Worm (Caenorhabditis elegans) whole organism, young adult: Measurements from ENCODE around the gene F30B5.11.

ENCODE experiments used
- F22D6.2 ChIP-seq: sonication (generic microtip); optimal IDR thresholded peaks from 2 replicates; lab custom pipeline; 2016; ENCODE audit warnings: mild to moderate bottlenecking, missing genetic modification characterization, missing compliant biosample characterization
- K11D2.4 ChIP-seq: fragments of 200-800 bp; sonication (Bioruptor generic); IDR thresholded peaks from 2 replicates; pipeline ENCODE4 v1.3.6; 2022; ENCODE audit warnings: missing genetic modification reagents, missing genetic modification characterization, missing compliant biosample characterization
- ama-1 ChIP-seq, 3 experiments: fragments of 150-350 bp in 1 of 3; sonication (generic microtip) in 2 of 3; optimal IDR thresholded peaks; 2 replicates each; lab custom pipeline; 2014 to 2018; ENCODE audit warnings: missing biosample characterization in 2 of 3, missing genetic modification characterization in 2 of 3, missing genetic modification reagents in 2 of 3
- attf-3 ChIP-seq: fragments of 200-800 bp; sonication (Bioruptor generic); conservative IDR thresholded peaks from 2 replicates; pipeline ENCODE4 v1.3.6; 2022; ENCODE audit warnings: missing genetic modification reagents, missing genetic modification characterization, missing compliant biosample characterization
- ceh-100 ChIP-seq: fragments of 200-800 bp; sonication (Bioruptor generic); IDR thresholded peaks from 2 replicates; pipeline ENCODE4 v1.3.6; 2022; ENCODE audit warnings: missing genetic modification reagents, missing genetic modification characterization, missing compliant biosample characterization
- dox-1 ChIP-seq: fragments of 200-800 bp; sonication (Bioruptor generic); IDR thresholded peaks from 2 replicates; pipeline ENCODE4 v1.3.6; 2022; ENCODE audit warnings: missing genetic modification reagents, missing genetic modification characterization, missing compliant biosample characterization
- dpl-1 ChIP-seq: fragments of 150-350 bp; optimal IDR thresholded peaks from 2 replicates; lab custom pipeline; 2014; ENCODE audit warnings: missing biosample characterization, missing genetic modification reagents, missing genetic modification characterization
- hlh-12 ChIP-seq: sonication (generic microtip); optimal IDR thresholded peaks from 2 replicates; lab custom pipeline; 2016; ENCODE audit warnings: missing genetic modification characterization, missing compliant biosample characterization
- hsf-1 ChIP-seq: fragments of 200-800 bp; sonication (Bioruptor generic); IDR thresholded peaks from 2 replicates; pipeline ENCODE4 v1.3.6; 2022; ENCODE audit warnings: missing genetic modification reagents, missing genetic modification characterization, missing compliant biosample characterization
- lin-26 ChIP-seq: fragments of 200-800 bp; sonication (Bioruptor generic); IDR thresholded peaks from 2 replicates; pipeline ENCODE4 v1.3.6; 2022; ENCODE audit warnings: missing genetic modification reagents, missing genetic modification characterization, missing compliant biosample characterization
- nhr-90 ChIP-seq: sonication (generic microtip); optimal IDR thresholded peaks from 2 replicates; lab custom pipeline; 2016; ENCODE audit warnings: missing genotype, mild to moderate bottlenecking, missing genetic modification characterization, missing compliant biosample characterization
- sea-2 ChIP-seq: fragments of 200-800 bp; sonication (Bioruptor generic); IDR thresholded peaks from 2 replicates; pipeline ENCODE4 v1.3.6; 2022; ENCODE audit warnings: missing genetic modification characterization, missing compliant biosample characterization
- unc-130 ChIP-seq: sonication (generic microtip); optimal IDR thresholded peaks from 2 replicates; lab custom pipeline; 2016; ENCODE audit warnings: missing genetic modification reagents, missing genetic modification characterization, missing compliant biosample characterization

DNA sequence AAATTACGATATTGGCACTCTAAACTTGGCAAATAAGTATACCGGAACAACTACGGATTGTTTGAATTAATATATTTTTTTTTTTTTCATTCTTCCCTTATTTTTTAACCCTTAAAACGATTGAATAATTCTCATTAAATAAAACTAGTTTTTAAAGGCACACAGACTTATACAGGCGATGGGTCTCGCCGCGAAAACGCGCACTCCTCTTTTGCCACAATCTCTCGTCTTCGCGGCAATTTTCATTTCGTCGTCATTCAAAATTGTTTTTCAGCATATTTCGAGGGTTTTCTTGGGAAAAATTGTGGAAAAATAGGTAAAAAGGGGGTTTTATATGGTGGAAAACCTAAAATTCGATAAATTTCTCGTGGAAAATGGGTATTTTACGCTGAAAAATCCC is 27.5 kb upstream of the F30B5.11 start:
- TF ChIP-seq F22D6.2 (tag; lab: Kevin White, UChicago): no peak
- TF ChIP-seq ceh-100 (GFP tag; lab: Robert Waterston, UW): no peak
- TF ChIP-seq lin-26 (GFP tag; lab: Robert Waterston, UW): no peak
- TF ChIP-seq hlh-12 (tag; lab: Kevin White, UChicago): no peak
- no peak for TF ChIP-seq nhr-90 (tag; lab: Kevin White, UChicago)
- peak; percentile 76 for TF ChIP-seq dox-1 (GFP tag; lab: Robert Waterston, UW)
- TF ChIP-seq ama-1 (optimal IDR thresholded peaks at IDR 0.05; lab: Kevin White, UChicago): no peak
- TF ChIP-seq ama-1 (GFP tag; optimal IDR thresholded peaks at IDR 0.05; lab: Kevin White, UChicago): no peak
- no peak for TF ChIP-seq unc-130 (GFP tag; lab: Kevin White, UChicago)
- TF ChIP-seq sea-2 (GFP tag; lab: Robert Waterston, UW): no peak
- no peak for TF ChIP-seq hsf-1 (GFP tag; lab: Robert Waterston, UW)
- TF ChIP-seq K11D2.4 (GFP tag; lab: Robert Waterston, UW): no peak
- peak; percentile 32 for TF ChIP-seq dpl-1 (GFP tag; lab: Kevin White, UChicago)
- TF ChIP-seq attf-3 (GFP tag; lab: Robert Waterston, UW): no peak
